Worm (Caenorhabditis elegans): ENCODE results near the gene eif-3.F.
A peak's percentile ranks its signal among the peaks of the same experiment; 100 is the strongest.

The eif-3.F gene

DNA sequence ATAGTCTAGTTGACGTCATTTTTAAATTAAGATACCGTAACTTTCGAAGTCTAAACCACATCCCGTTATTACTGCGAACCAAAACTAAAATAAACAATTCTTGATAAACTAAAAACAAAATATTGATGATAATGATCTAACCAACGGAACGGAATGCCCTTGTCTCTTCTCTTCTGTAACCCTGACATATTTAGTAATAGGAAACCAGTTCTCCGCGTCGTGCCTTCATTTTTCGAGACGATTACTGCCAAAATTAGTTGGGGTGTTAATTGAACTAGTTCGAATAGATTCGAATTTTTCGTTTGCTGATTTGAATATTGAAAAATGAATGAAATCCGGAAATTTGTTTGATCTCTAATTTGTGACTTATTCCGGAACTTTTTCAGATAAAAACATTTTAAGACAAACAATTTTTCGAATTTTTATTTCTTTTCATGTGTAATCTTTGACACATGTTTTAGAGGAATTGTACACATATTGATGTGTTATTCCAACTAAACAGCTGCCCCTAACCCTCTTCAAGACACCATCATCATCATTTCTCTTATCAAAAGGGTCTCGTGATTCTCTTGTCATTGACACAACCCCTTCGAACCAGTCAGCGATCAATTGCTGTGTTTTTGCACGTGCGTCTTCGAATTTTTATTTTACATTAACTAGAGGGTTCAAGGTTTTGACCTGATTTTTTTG, 47.6 kb upstream of the eif-3.F start (continued):
- no peak for TF ChIP-seq alr-1 (tag; optimal IDR thresholded peaks at IDR 0.05; ENCODE audit: borderline replicate concordance)
- TF ChIP-seq lin-39 (tag; optimal IDR thresholded peaks at IDR 0.05) = peak; percentile 87
- no peak for TF ChIP-seq tlp-1 (tag; optimal IDR thresholded peaks at IDR 0.05)
- TF ChIP-seq nhr-11 (tag; optimal IDR thresholded peaks at IDR 0.05) = peak; percentile 79
- peak; percentile 81 for TF ChIP-seq mep-1 (tag; optimal IDR thresholded peaks at IDR 0.05)
- no peak for TF ChIP-seq pqm-1 (tag; optimal IDR thresholded peaks at IDR 0.05)
- no peak for TF ChIP-seq fkh-4 (tag; optimal IDR thresholded peaks at IDR 0.05; ENCODE audit: borderline replicate concordance)
- peak; percentile 50; the same call in 1 of the 2 replicates for TF ChIP-seq ceh-88 (GFP tag; IDR thresholded peaks at IDR 0.05)
- no peak for TF ChIP-seq unc-62 (GFP tag; optimal IDR thresholded peaks at IDR 0.05)
- peak; percentile 33 for TF ChIP-seq fkh-8 (tag; optimal IDR thresholded peaks at IDR 0.05)
- TF ChIP-seq mef-2 (tag; optimal IDR thresholded peaks at IDR 0.05) = no peak
- no peak for TF ChIP-seq hlh-17 (GFP tag; optimal IDR thresholded peaks at IDR 0.05; ENCODE audit: borderline replicate concordance)
- peak; percentile 95 for TF ChIP-seq nhr-71 (tag; optimal IDR thresholded peaks at IDR 0.05)
- no peak for TF ChIP-seq egl-27 (tag; optimal IDR thresholded peaks at IDR 0.05)
- TF ChIP-seq aha-1 (tag; optimal IDR thresholded peaks at IDR 0.05) = no peak
- no peak for TF ChIP-seq nhr-76 (tag; optimal IDR thresholded peaks at IDR 0.05)
- TF ChIP-seq pag-3 (tag; optimal IDR thresholded peaks at IDR 0.05; ENCODE audit: borderline replicate concordance, insufficient read depth) = no peak
- TF ChIP-seq sox-4 (tag; optimal IDR thresholded peaks at IDR 0.05) = no peak
- no peak for TF ChIP-seq hlh-4 (tag; optimal IDR thresholded peaks at IDR 0.05)
- no peak for TF ChIP-seq fkh-10 (GFP tag; optimal IDR thresholded peaks at IDR 0.05)
- TF ChIP-seq lin-15B (tag; optimal IDR thresholded peaks at IDR 0.05) = no peak
- peak; percentile 93 for TF ChIP-seq nhr-20 (tag; optimal IDR thresholded peaks at IDR 0.05)
- no peak for TF ChIP-seq egl-13 (tag; optimal IDR thresholded peaks at IDR 0.05)
- TF ChIP-seq sup-37 (GFP tag; optimal IDR thresholded peaks at IDR 0.05) = no peak
- TF ChIP-seq C16A3.4 (tag; optimal IDR thresholded peaks at IDR 0.05) = peak; percentile 72
- TF ChIP-seq sptf-1 (tag; optimal IDR thresholded peaks at IDR 0.05) = no peak
- TF ChIP-seq nhr-19 (GFP tag; conservative IDR thresholded peaks at IDR 0.05) = peak; percentile 86
- TF ChIP-seq unc-86 (tag; optimal IDR thresholded peaks at IDR 0.05) = no peak
- peak; percentile 45 for TF ChIP-seq dsc-1 (tag; optimal IDR thresholded peaks at IDR 0.05)
- no peak for TF ChIP-seq nhr-84 (tag; optimal IDR thresholded peaks at IDR 0.05)
- no peak for TF ChIP-seq unc-30 (tag; optimal IDR thresholded peaks at IDR 0.05)
- no peak for TF ChIP-seq ces-1 (GFP tag; optimal IDR thresholded peaks at IDR 0.05)
- no peak for TF ChIP-seq F16B12.6 (tag; optimal IDR thresholded peaks at IDR 0.05)

DNA sequence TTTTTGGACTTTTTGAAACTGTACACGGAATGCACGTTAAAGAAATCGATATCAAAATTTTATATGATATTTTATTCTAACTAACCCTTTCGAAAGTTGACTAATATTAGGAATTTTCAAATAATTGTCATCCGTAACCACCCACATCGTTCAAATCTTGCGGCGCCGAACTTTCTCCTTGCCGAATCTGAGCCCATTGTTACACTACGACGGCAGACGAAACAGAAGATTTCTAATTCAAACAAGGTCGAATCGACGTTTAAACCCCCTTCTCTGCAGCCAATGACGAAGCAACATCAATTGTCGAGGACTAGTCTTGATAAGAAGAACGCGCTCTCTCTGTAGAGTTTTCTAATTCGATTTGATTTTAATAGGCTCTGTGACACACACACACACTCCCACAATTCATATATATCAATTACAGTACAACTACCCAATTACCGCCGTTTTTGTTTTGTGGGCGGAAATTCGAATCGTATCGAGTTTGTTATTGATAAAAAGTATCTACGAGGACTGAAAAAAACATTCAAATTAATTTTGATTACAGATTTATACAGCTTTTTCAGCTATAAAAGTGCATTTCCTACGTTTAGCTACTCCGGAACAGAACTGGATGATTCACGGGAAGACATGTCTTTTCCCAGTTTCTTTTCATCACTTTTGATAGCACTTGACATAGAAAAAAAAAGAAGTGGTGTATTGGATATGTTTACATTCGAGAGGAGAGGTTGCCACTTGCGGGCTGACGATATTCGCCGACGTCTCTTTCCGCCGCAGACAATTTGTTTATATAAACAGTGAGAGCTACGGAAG, 46.9 kb upstream of the eif-3.F start:
- TF ChIP-seq swsn-7 (tag; optimal IDR thresholded peaks at IDR 0.05) (no peak), efl-1 (optimal IDR thresholded peaks at IDR 0.05) (no peak), efl-1 (GFP tag; optimal IDR thresholded peaks at IDR 0.05 in 1 of 2) (peak in 1 of 2 experiments; percentile 64), nhr-85 (tag) (peak; percentile 66), jun-1 (tag; optimal IDR thresholded peaks at IDR 0.05) (peak; percentile 5), rnt-1 (tag; optimal IDR thresholded peaks at IDR 0.05) (peak; percentile 21), mab-9 (GFP tag; IDR thresholded peaks at IDR 0.05) (no peak), alr-1 (tag; optimal IDR thresholded peaks at IDR 0.05; ENCODE audit: borderline replicate concordance) (no peak), mep-1 (tag; optimal IDR thresholded peaks at IDR 0.05) (peak; percentile 26), unc-30 (tag; optimal IDR thresholded peaks at IDR 0.05) (no peak), sup-37 (GFP tag; optimal IDR thresholded peaks at IDR 0.05) (no peak), fkh-8 (tag; optimal IDR thresholded peaks at IDR 0.05) (no peak), lsy-2 (tag; optimal IDR thresholded peaks at IDR 0.05) (peak in 1 of 2 experiments; percentile 55), egl-13 (tag; optimal IDR thresholded peaks at IDR 0.05) (no peak), F16B12.6 (tag; optimal IDR thresholded peaks at IDR 0.05) (no peak), Y116A8C.19 (tag; optimal IDR thresholded peaks at IDR 0.05; ENCODE audit: borderline replicate concordance) (no peak), elt-3 (tag; optimal IDR thresholded peaks at IDR 0.05) (peak in 2 of 6 experiments; percentile 40 to 47), efl-3 (GFP tag; optimal IDR thresholded peaks at IDR 0.05) (peak; percentile 25), blmp-1 (tag; optimal IDR thresholded peaks at IDR 0.05) (peak; percentile 42), hlh-4 (tag; optimal IDR thresholded peaks at IDR 0.05) (no peak), lin-14 (GFP tag; optimal IDR thresholded peaks at IDR 0.05) (peak; percentile 16), ztf-11 (tag; optimal IDR thresholded peaks at IDR 0.05) (no peak)
